Fruit fly (Drosophila melanogaster) whole organism, embryonic: Measurements from ENCODE around the gene Trl.
A peak's percentile ranks its signal among the peaks of the same experiment; 100 is the strongest.

ENCODE experiments used
- Atf3 ChIP-seq: fragments of 200-800 bp; sonication (Bioruptor generic); optimal IDR thresholded peaks from 3 replicates; lab custom pipeline; 2016; ENCODE audit warnings: missing biosample characterization, missing genetic modification characterization
- Bdp1 ChIP-seq: fragments of 200-800 bp; sonication (Bioruptor generic); optimal IDR thresholded peaks from 3 replicates; lab custom pipeline; 2016; ENCODE audit warnings: missing biosample characterization, missing genetic modification characterization
- Blimp-1 ChIP-seq: fragments of 200-800 bp; sonication (Bioruptor generic); optimal IDR thresholded peaks from 3 replicates; lab custom pipeline; 2018; ENCODE audit warnings: missing biosample characterization, missing genetic modification characterization, mild to moderate bottlenecking, moderate library complexity, missing genetic modification reagents
- CG10321 ChIP-seq: fragments of 200-800 bp; sonication (Bioruptor generic); IDR thresholded peaks from 2 replicates; pipeline ENCODE4 v1.3.6; 2022; ENCODE audit warnings: missing biosample characterization, missing genetic modification characterization
- CG14667 ChIP-seq: fragments of 200-800 bp; sonication (Bioruptor generic); IDR thresholded peaks from 2 replicates; pipeline ENCODE4 v1.3.6; 2022; ENCODE audit warnings: missing biosample characterization, missing genetic modification characterization
- CG14965 ChIP-seq: fragments of 200-800 bp; sonication (Bioruptor generic); optimal IDR thresholded peaks from 2 replicates; lab custom pipeline; 2016; ENCODE audit warnings: missing biosample characterization, missing genetic modification characterization, borderline replicate concordance
- CG15073 ChIP-seq: fragments of 200-800 bp; sonication (Bioruptor generic); optimal IDR thresholded peaks from 2 replicates; lab custom pipeline; 2016; ENCODE audit warnings: missing biosample characterization, missing genetic modification characterization
- CG16863 ChIP-seq: fragments of 200-800 bp; sonication (Bioruptor generic); optimal IDR thresholded peaks from 3 replicates; lab custom pipeline; 2016; ENCODE audit warnings: missing biosample characterization, missing genetic modification characterization
- CG17361 ChIP-seq: fragments of 200-800 bp; sonication (Bioruptor generic); IDR thresholded peaks from 3 replicates; pipeline ENCODE4 v1.3.6; 2022; ENCODE audit warnings: missing biosample characterization, missing genetic modification characterization
- CG18764 ChIP-seq: fragments of 200-800 bp; sonication (Bioruptor generic); optimal IDR thresholded peaks from 3 replicates; lab custom pipeline; 2016; ENCODE audit warnings: missing biosample characterization, missing genetic modification characterization
- CG2199 ChIP-seq: fragments of 200-800 bp; sonication (Bioruptor generic); IDR thresholded peaks from 3 replicates; pipeline ENCODE4 v1.3.6; 2022; ENCODE audit warnings: missing biosample characterization, missing genetic modification characterization
- CG2889 ChIP-seq: fragments of 200-800 bp; sonication (Bioruptor generic); IDR thresholded peaks from 3 replicates; pipeline ENCODE4 v1.3.6; 2022; ENCODE audit warnings: missing biosample characterization, missing genetic modification characterization
- CG3407 ChIP-seq: fragments of 200-800 bp; sonication (Bioruptor generic); optimal IDR thresholded peaks from 2 replicates; lab custom pipeline; 2018; ENCODE audit warnings: missing biosample characterization, mild to moderate bottlenecking, missing genetic modification characterization
- CG4404 ChIP-seq: fragments of 200-800 bp; sonication (Bioruptor generic); IDR thresholded peaks from 2 replicates; pipeline ENCODE4 v1.3.6; 2022; ENCODE audit warnings: missing biosample characterization, missing genetic modification characterization
- CG6254 ChIP-seq: fragments of 200-800 bp; sonication (Bioruptor generic); optimal IDR thresholded peaks from 3 replicates; lab custom pipeline; 2017; ENCODE audit warnings: mild to moderate bottlenecking, missing biosample characterization, missing genetic modification reagents, missing genetic modification characterization
- CG7745 ChIP-seq: fragments of 200-800 bp; sonication (Bioruptor generic); optimal IDR thresholded peaks from 2 replicates; lab custom pipeline; 2018; ENCODE audit warnings: missing biosample characterization, mild to moderate bottlenecking, missing genetic modification characterization, moderate library complexity
- CG8478 ChIP-seq: fragments of >200 bp; optimal IDR thresholded peaks from 2 replicates; lab custom pipeline; 2018
- CG9215 ChIP-seq: fragments of 200-800 bp; sonication (Bioruptor generic); IDR thresholded peaks from 2 replicates; pipeline ENCODE4 v1.3.6; 2022; ENCODE audit warnings: missing biosample characterization, missing genetic modification characterization
- CG9437 ChIP-seq: fragments of 200-800 bp; sonication (Bioruptor generic); optimal IDR thresholded peaks from 2 replicates; lab custom pipeline; 2018; ENCODE audit warnings: missing biosample characterization, mild to moderate bottlenecking, missing genetic modification characterization
- CG9932 ChIP-seq: fragments of 200-800 bp; sonication (Bioruptor generic); IDR thresholded peaks from 2 replicates; pipeline ENCODE4 v1.3.6; 2022; ENCODE audit warnings: missing biosample characterization, missing genetic modification characterization
- CHES-1-like ChIP-seq: fragments of 200-800 bp; sonication (Bioruptor generic); optimal IDR thresholded peaks from 2 replicates; lab custom pipeline; 2016; ENCODE audit warnings: missing biosample characterization, missing genetic modification characterization
- Dad ChIP-seq: fragments of 200-800 bp; sonication (Bioruptor generic); optimal IDR thresholded peaks from 3 replicates; lab custom pipeline; 2016; ENCODE audit warnings: missing biosample characterization, missing genetic modification characterization
- HLH4C ChIP-seq: fragments of 200-800 bp; sonication (Bioruptor generic); IDR thresholded peaks from 3 replicates; pipeline ENCODE4 v1.3.6; 2022; ENCODE audit warnings: missing biosample characterization, missing genetic modification characterization; ENCODE audit not compliant: partially characterized antibody
- MTF-1 ChIP-seq: fragments of 200-800 bp; sonication (Bioruptor generic); optimal IDR thresholded peaks from 2 replicates; lab custom pipeline; 2018; ENCODE audit warnings: missing biosample characterization, mild to moderate bottlenecking, missing genetic modification characterization, borderline replicate concordance
- Mes4 ChIP-seq: fragments of 200-800 bp; sonication (Bioruptor generic); optimal IDR thresholded peaks from 2 replicates; lab custom pipeline; 2016; ENCODE audit warnings: missing biosample characterization, missing genetic modification characterization
- Oli ChIP-seq: fragments of 200-800 bp; sonication (Bioruptor generic); optimal IDR thresholded peaks from 2 replicates; lab custom pipeline; 2018; ENCODE audit warnings: missing biosample characterization, mild to moderate bottlenecking, missing genetic modification characterization, moderate library complexity
- Pdp1 ChIP-seq, 2 experiments: fragments of 200-800 bp; sonication (Bioruptor generic); optimal IDR thresholded peaks; 3 replicates each; lab custom pipeline; 2016; ENCODE audit warnings: missing biosample characterization in 2 of 2, missing genetic modification characterization in 2 of 2, mild to moderate bottlenecking in 1 of 2, moderate library complexity in 1 of 2
- TFAM ChIP-seq: fragments of 200-800 bp; sonication (Bioruptor generic); optimal IDR thresholded peaks from 2 replicates; lab custom pipeline; 2017; ENCODE audit warnings: missing biosample characterization, missing genetic modification characterization, inconsistent platforms
- ash1 ChIP-seq: fragments of 200-800 bp; sonication (Bioruptor generic); optimal IDR thresholded peaks from 2 replicates; lab custom pipeline; 2018; ENCODE audit warnings: missing biosample characterization, mild to moderate bottlenecking, missing genetic modification characterization
- az2 ChIP-seq: fragments of 200-800 bp; sonication (Bioruptor generic); optimal IDR thresholded peaks from 3 replicates; lab custom pipeline; 2016; ENCODE audit warnings: missing biosample characterization, missing genetic modification characterization
- caup ChIP-seq: fragments of 200-800 bp; sonication (Bioruptor generic); optimal IDR thresholded peaks from 3 replicates; lab custom pipeline; 2017; ENCODE audit warnings: missing biosample characterization, mild to moderate bottlenecking, missing genetic modification characterization, moderate library complexity; ENCODE audit not compliant: severe bottlenecking
- chm ChIP-seq: fragments of 200-800 bp; sonication (Bioruptor generic); IDR thresholded peaks from 2 replicates; pipeline ENCODE4 v1.3.6; 2022; ENCODE audit warnings: missing biosample characterization, missing genetic modification characterization
- dati ChIP-seq: fragments of 200-800 bp; sonication (Bioruptor generic); IDR thresholded peaks from 2 replicates; pipeline ENCODE4 v1.3.6; 2022; ENCODE audit warnings: missing biosample characterization, missing genetic modification characterization
- dimm ChIP-seq: fragments of 200-800 bp; sonication (Bioruptor generic); IDR thresholded peaks from 2 replicates; pipeline ENCODE4 v1.3.6; 2022; ENCODE audit warnings: missing biosample characterization, missing genetic modification characterization
- dmrt11E ChIP-seq: fragments of 200-800 bp; sonication (Bioruptor generic); optimal IDR thresholded peaks from 3 replicates; lab custom pipeline; 2018; ENCODE audit warnings: missing biosample characterization, mild to moderate bottlenecking, missing genetic modification characterization, moderate library complexity
- eyg ChIP-seq: fragments of 200-800 bp; sonication (Bioruptor generic); optimal IDR thresholded peaks from 3 replicates; lab custom pipeline; 2016; ENCODE audit warnings: missing biosample characterization, missing genetic modification characterization
- fd96Cb ChIP-seq: fragments of 200-800 bp; sonication (Bioruptor generic); optimal IDR thresholded peaks from 2 replicates; lab custom pipeline; 2018; ENCODE audit warnings: missing biosample characterization, mild to moderate bottlenecking, missing genetic modification characterization, moderate library complexity
- gce ChIP-seq: fragments of 200-800 bp; sonication (Bioruptor generic); IDR thresholded peaks from 3 replicates; pipeline ENCODE4 v1.3.6; 2022; ENCODE audit warnings: missing biosample characterization, missing genetic modification characterization
- gcm ChIP-seq: fragments of 200-800 bp; sonication (Bioruptor generic); optimal IDR thresholded peaks from 2 replicates; lab custom pipeline; 2019; ENCODE audit warnings: missing biosample characterization, mild to moderate bottlenecking, missing genetic modification characterization, moderate library complexity
- gt ChIP-seq: fragments of 200-800 bp; sonication (Bioruptor generic); IDR thresholded peaks from 2 replicates; pipeline ENCODE4 v1.3.6; 2022; ENCODE audit warnings: missing biosample characterization, missing genetic modification characterization
- jing ChIP-seq: fragments of 200-800 bp; sonication (Bioruptor generic); optimal IDR thresholded peaks from 2 replicates; lab custom pipeline; 2018; ENCODE audit warnings: missing biosample characterization, mild to moderate bottlenecking, missing genetic modification characterization
- otp ChIP-seq: fragments of 200-800 bp; sonication (Bioruptor generic); IDR thresholded peaks from 3 replicates; pipeline ENCODE4, ENCODE4 v1.3.6; 2022; ENCODE audit warnings: missing biosample characterization, missing genetic modification characterization
- phol ChIP-seq: fragments of 200-800 bp; sonication (Bioruptor generic); optimal IDR thresholded peaks from 3 replicates; lab custom pipeline; 2018; ENCODE audit warnings: missing biosample characterization, mild to moderate bottlenecking, missing genetic modification characterization, moderate library complexity
- rib ChIP-seq: fragments of 200-800 bp; sonication (Bioruptor generic); IDR thresholded peaks from 2 replicates; pipeline ENCODE4 v1.3.6; 2022; ENCODE audit warnings: missing biosample characterization, missing genetic modification characterization
- run ChIP-seq: fragments of 200-800 bp; sonication (Bioruptor generic); optimal IDR thresholded peaks from 3 replicates; lab custom pipeline; 2018; ENCODE audit warnings: missing biosample characterization, mild to moderate bottlenecking, missing genetic modification characterization
- scrt ChIP-seq: fragments of 200-800 bp; sonication (Bioruptor generic); optimal IDR thresholded peaks from 2 replicates; lab custom pipeline; 2018; ENCODE audit warnings: missing biosample characterization, mild to moderate bottlenecking, missing genetic modification characterization, moderate library complexity
- slbo ChIP-seq: fragments of 200-800 bp; sonication (Bioruptor generic); IDR thresholded peaks from 2 replicates; pipeline ENCODE4 v1.3.6; 2022; ENCODE audit warnings: missing biosample characterization, missing genetic modification characterization
- tgo ChIP-seq: fragments of 200-800 bp; sonication (Bioruptor generic); IDR thresholded peaks from 3 replicates; pipeline ENCODE4 v1.3.6; 2022; ENCODE audit warnings: missing biosample characterization, missing genetic modification characterization
- toy ChIP-seq: fragments of 200-800 bp; sonication (Bioruptor generic); IDR thresholded peaks from 2 replicates; pipeline ENCODE4 v1.3.6; 2022; ENCODE audit warnings: missing biosample characterization, missing genetic modification characterization
- wek ChIP-seq: fragments of 200-800 bp; sonication (Bioruptor generic); optimal IDR thresholded peaks from 3 replicates; lab custom pipeline; 2018; ENCODE audit warnings: missing biosample characterization, mild to moderate bottlenecking, missing genetic modification characterization, moderate library complexity

The Trl gene

DNA sequence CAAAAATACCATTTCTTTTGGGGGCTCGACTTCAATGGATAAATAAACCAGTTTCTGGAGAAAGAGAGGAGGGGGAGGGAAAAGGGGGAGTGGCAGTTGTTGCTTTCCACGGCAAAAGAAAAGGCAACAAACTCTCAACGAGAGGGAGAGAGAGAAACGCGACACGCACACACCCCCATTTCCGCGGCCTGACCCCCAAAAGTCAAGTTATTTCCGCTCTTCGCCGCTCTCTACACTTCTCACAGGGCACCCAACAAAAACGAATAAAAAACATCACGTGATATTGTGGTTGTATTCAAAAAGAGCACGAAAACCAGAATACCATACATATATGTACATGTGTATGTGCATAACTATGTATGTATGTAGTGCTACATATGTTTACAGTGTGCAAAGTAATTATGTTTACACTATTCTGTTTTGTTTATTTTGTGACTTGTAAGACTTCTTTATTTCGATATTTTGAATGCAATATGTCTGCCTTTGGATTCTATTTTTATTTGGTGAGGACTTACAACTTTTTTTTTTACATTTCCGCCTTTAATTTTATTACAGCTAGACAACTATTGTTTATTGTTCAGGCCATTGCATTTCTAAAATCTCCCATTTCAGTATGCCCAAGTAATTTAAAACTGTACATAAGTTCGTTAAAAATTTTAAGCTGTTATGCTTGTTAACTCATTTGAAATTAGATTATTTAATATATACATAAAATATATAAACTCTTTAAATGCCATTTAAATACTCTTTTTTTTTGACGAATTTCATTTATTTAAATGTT, 20.4 kb upstream of the Trl start (continued):
- TF ChIP-seq jing (GFP tag; lab: Kevin White, UChicago) (no peak), scrt (GFP tag; lab: Kevin White, UChicago) (peak; percentile 97), CG14965 (no peak), CG17361 (peak; percentile 97), Oli (tag; lab: Kevin White, UChicago) (peak; percentile 79), rib (GFP tag; lab: Robert Waterston, UW) (peak; percentile 55), CG7745 (tag; lab: Kevin White, UChicago) (no peak), CG8478 (lab: Kevin White, UChicago) (no peak), ash1 (GFP tag; lab: Kevin White, UChicago) (no peak), Bdp1 (no peak), gt (GFP tag; lab: Robert Waterston, UW) (no peak), CG2889 (GFP tag; lab: Robert Waterston, UW) (no peak; the same call in 2 of the 3 replicates), fd96Cb (tag; lab: Kevin White, UChicago) (peak; percentile 81), CG6254 (GFP tag; lab: Kevin White, UChicago) (peak; percentile 94), tgo (peak; percentile 26; the same call in 2 of the 3 replicates), Blimp-1 (peak; percentile 67), gcm (GFP tag; lab: Kevin White, UChicago) (peak; percentile 72), gce (no peak), Mes4 (GFP tag; lab: Kevin White, UChicago) (peak; percentile 59), eyg (GFP tag; lab: Kevin White, UChicago) (peak; percentile 34), phol (tag; lab: Kevin White, UChicago) (peak; percentile 81), run (tag; lab: Kevin White, UChicago) (peak; percentile 90), CG9932 (0 out of 2 replicates have a peak, but pooled peaks have one; percentile 13), HLH4C (GFP tag; lab: Robert Waterston, UW) (no peak), CG2199 (no peak), otp (GFP tag; lab: Robert Waterston, UW) (no peak; the same call in 2 of the 3 replicates), CG18764 (peak; percentile 38), CG16863 (GFP tag; lab: Kevin White, UChicago) (peak; percentile 33), TFAM (GFP tag; lab: Kevin White, UChicago) (no peak), slbo (GFP tag; lab: Robert Waterston, UW) (peak; percentile 56), CG15073 (no peak), CG3407 (GFP tag; lab: Kevin White, UChicago) (peak; percentile 12), CG4404 (GFP tag; lab: Robert Waterston, UW) (no peak), Atf3 (GFP tag; lab: Kevin White, UChicago) (peak; percentile 28), caup (GFP tag; lab: Kevin White, UChicago) (peak; percentile 29), az2 (GFP tag; lab: Kevin White, UChicago) (peak; percentile 60), Pdp1 (GFP tag; optimal IDR thresholded peaks at IDR 0.05; lab: Kevin White, UChicago) (peak; percentile 27 to 33), MTF-1 (GFP tag; lab: Kevin White, UChicago) (peak; percentile 55), CG10321 (GFP tag; lab: Robert Waterston, UW) (no peak), dmrt11E (tag; lab: Kevin White, UChicago) (peak; percentile 63), Dad (GFP tag; lab: Kevin White, UChicago) (no peak), dati (GFP tag; lab: Robert Waterston, UW) (no peak), CHES-1-like (GFP tag; lab: Kevin White, UChicago) (peak; percentile 16), toy (GFP tag; lab: Robert Waterston, UW) (no peak), CG9437 (GFP tag; lab: Kevin White, UChicago) (peak; percentile 84), CG14667 (no peak), chm (GFP tag; lab: Robert Waterston, UW) (peak; percentile 66; the same call in 1 of the 2 replicates), wek (GFP tag; lab: Kevin White, UChicago) (peak; percentile 79), dimm (GFP tag; lab: Robert Waterston, UW) (no peak), CG9215 (GFP tag; lab: Robert Waterston, UW) (no peak)
